Worm (Caenorhabditis elegans): ENCODE results near the gene immp-1.
"Not testable (repeated sequence)": the region's sequence is repeated elsewhere in the genome, so short reads cannot be mapped to it uniquely, and the experiment has no call there.

Gene immp-1

ce11 chrIII:11781800-11782199 is 7.0 kb downstream of the immp-1 start, which contains the start of gene srd-74:
Gene srd-74 (plus strand): TSS chrIII:11782100.
- TF ChIP-seq nhr-76 (tag; optimal IDR thresholded peaks at IDR 0.05) = no peak
- TF ChIP-seq nfya-1 (tag; optimal IDR thresholded peaks at IDR 0.05; ENCODE audit: insufficient read depth) = no peak
- TF ChIP-seq eor-1 (tag; optimal IDR thresholded peaks at IDR 0.05) = no peak
- TF ChIP-seq ztf-4 (tag; optimal IDR thresholded peaks at IDR 0.05) = no peak
- no peak for TF ChIP-seq ceh-28 (tag; optimal IDR thresholded peaks at IDR 0.05)
- no peak for TF ChIP-seq aly-2 (tag; optimal IDR thresholded peaks at IDR 0.05)
- no peak for TF ChIP-seq ceh-16 (tag; optimal IDR thresholded peaks at IDR 0.05)
- no peak for TF ChIP-seq ztf-11 (tag; optimal IDR thresholded peaks at IDR 0.05)

DNA sequence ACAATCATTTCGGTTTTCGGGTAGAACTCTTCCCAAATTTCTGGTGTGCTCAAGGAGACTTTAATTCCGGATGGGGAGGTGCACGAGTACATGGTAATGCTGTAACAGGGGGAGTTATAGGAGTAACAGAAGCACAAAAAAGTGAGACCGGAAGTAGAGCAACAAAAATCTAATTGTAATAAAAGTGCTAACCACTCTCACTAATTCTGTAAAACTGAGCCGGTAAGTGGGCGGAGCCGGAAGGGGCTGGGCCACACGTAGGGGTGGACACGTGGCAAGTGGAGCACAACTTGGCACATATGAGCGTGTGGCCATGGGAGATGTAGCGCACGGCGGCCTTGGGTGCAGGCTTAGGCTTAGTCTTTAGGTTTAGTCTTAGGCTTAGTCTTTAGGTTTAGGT is 11.2 kb downstream of the immp-1 start, which contains the start of gene tbx-38:
TSS of gene tbx-38 (minus strand) at position 101 of the 400 bp plus-strand sequence.
- TF ChIP-seq unc-62 (GFP tag; optimal IDR thresholded peaks at IDR 0.05) (no peak), mml-1 (tag; optimal IDR thresholded peaks at IDR 0.05) (no peak), pqm-1 (tag; optimal IDR thresholded peaks at IDR 0.05) (no peak), egl-5 (tag; optimal IDR thresholded peaks at IDR 0.05) (no peak), ama-1 (optimal IDR thresholded peaks at IDR 0.05) (no peak), nhr-237 (tag; optimal IDR thresholded peaks at IDR 0.05) (no peak), lsy-12 (tag; optimal IDR thresholded peaks at IDR 0.05) (no peak), tbx-2 (tag; optimal IDR thresholded peaks at IDR 0.05) (no peak), daf-12 (tag; optimal IDR thresholded peaks at IDR 0.05) (no peak), nhr-43 (tag; optimal IDR thresholded peaks at IDR 0.05; ENCODE audit: poor library complexity, severe bottlenecking) (no peak), unc-39 (tag; optimal IDR thresholded peaks at IDR 0.05) (no peak), nhr-77 (tag; optimal IDR thresholded peaks at IDR 0.05) (no peak), nhr-28 (tag; optimal IDR thresholded peaks at IDR 0.05) (no peak), nhr-11 (tag; optimal IDR thresholded peaks at IDR 0.05) (no peak), elt-3 (tag; optimal IDR thresholded peaks at IDR 0.05) (no peak), jun-1 (tag; optimal IDR thresholded peaks at IDR 0.05) (no peak), nhr-67 (tag; optimal IDR thresholded peaks at IDR 0.05) (no peak), nhr-76 (tag; optimal IDR thresholded peaks at IDR 0.05) (no peak)

ce11 chrIII:11787376-11787775 is 12.6 kb downstream of the immp-1 start, which contains the start of gene C24H11.1:
Gene C24H11.1 (plus strand): TSS chrIII:11787676.
- TF ChIP-seq R02D3.7, ztf-11, ztf-4 (tag; optimal IDR thresholded peaks at IDR 0.05): not testable (repeated sequence)

DNA sequence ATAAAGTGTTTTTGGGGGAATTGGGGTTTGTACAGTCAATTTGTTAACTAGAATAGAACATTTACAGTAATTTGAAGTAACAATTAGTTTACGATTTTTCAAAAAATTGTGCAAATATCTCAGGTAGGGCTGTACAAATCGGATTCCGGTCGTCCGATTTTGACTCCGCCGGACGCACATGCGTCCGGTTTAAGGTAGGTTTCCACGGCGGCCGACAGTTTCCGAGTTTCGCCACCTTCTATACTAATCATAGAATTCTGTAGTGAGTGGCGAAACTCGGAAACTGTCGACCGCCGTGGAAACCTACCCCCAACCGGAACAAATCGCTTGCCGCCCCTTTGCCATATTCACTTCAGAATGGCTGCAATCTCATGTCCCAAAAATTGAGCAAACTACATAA is 14.7 kb downstream of the immp-1 start:
- TF ChIP-seq ceh-9 (tag; optimal IDR thresholded peaks at IDR 0.05) (no peak), nhr-43 (tag; optimal IDR thresholded peaks at IDR 0.05; ENCODE audit: poor library complexity, severe bottlenecking) (no peak), pha-4 (tag; optimal IDR thresholded peaks at IDR 0.05) (no peak), zag-1 (tag; optimal IDR thresholded peaks at IDR 0.05) (no peak), ama-1 (optimal IDR thresholded peaks at IDR 0.05) (no peak), nfya-1 (tag; optimal IDR thresholded peaks at IDR 0.05; ENCODE audit: insufficient read depth) (no peak)

ce11 chrIII:11792295-11793256 is 17.8 kb downstream of the immp-1 start, which contains the start of gene C24H11.2:
Gene C24H11.2 (minus strand): TSS chrIII:11792345.
- TF ChIP-seq nfya-1 (tag; optimal IDR thresholded peaks at IDR 0.05; ENCODE audit: insufficient read depth) (peak; percentile 58), lin-39 (tag; optimal IDR thresholded peaks at IDR 0.05) (peak; percentile 29), egl-5 (tag; optimal IDR thresholded peaks at IDR 0.05) (peak; percentile 36), ceh-82 (tag; optimal IDR thresholded peaks at IDR 0.05) (peak; percentile 3), lsy-12 (tag; optimal IDR thresholded peaks at IDR 0.05) (peak; percentile 75), snpc-4 (tag; optimal IDR thresholded peaks at IDR 0.05) (peak; percentile 71), nhr-43 (tag; optimal IDR thresholded peaks at IDR 0.05; ENCODE audit: poor library complexity, severe bottlenecking) (peak; percentile 64), elt-2 (tag; optimal IDR thresholded peaks at IDR 0.05) (peak; percentile 19), hmg-11 (tag; optimal IDR thresholded peaks at IDR 0.05) (peak; percentile 85), tbx-2 (tag; optimal IDR thresholded peaks at IDR 0.05) (peak; percentile 59), unc-62 (GFP tag; optimal IDR thresholded peaks at IDR 0.05) (peak; percentile 13), pha-4 (tag; optimal IDR thresholded peaks at IDR 0.05) (peak; percentile 51)
